Worm (Caenorhabditis elegans) whole organism, L1 larva: ENCODE data around the gene rpt-1.

Experiments used
- C04F5.9 ChIP-seq: sonication (generic microtip); optimal IDR thresholded peaks from 2 replicates; lab custom pipeline; 2016; ENCODE audit warnings: missing genetic modification characterization, missing compliant biosample characterization
- C16A3.4 ChIP-seq: fragments of 150-350 bp; optimal IDR thresholded peaks from 2 replicates; lab custom pipeline; 2014; ENCODE audit warnings: missing biosample characterization, missing genetic modification characterization
- C34B4.2 ChIP-seq: sonication (generic microtip); optimal IDR thresholded peaks from 2 replicates; lab custom pipeline; 2017; ENCODE audit warnings: mild to moderate bottlenecking, missing genetic modification characterization, missing compliant biosample characterization
- Y116A8C.19 ChIP-seq: sonication (generic microtip); optimal IDR thresholded peaks from 2 replicates; lab custom pipeline; 2016; ENCODE audit warnings: missing compliant biosample characterization, missing genetic modification characterization, borderline replicate concordance
- alr-1 ChIP-seq: fragments of 200-800 bp; sonication (Bioruptor generic); optimal IDR thresholded peaks from 2 replicates; lab custom pipeline; 2018; ENCODE audit warnings: borderline replicate concordance, mild to moderate bottlenecking, missing genetic modification characterization, missing compliant biosample characterization
- ama-1 ChIP-seq: fragments of 150-350 bp; optimal IDR thresholded peaks from 2 replicates; lab custom pipeline; 2014
- blmp-1 ChIP-seq: fragments of 150-350 bp; optimal IDR thresholded peaks from 2 replicates; lab custom pipeline; 2014; ENCODE audit warnings: missing biosample characterization, missing genetic modification characterization
- ceh-63 ChIP-seq: fragments of 200-800 bp; sonication (Bioruptor generic); optimal IDR thresholded peaks from 2 replicates; lab custom pipeline; 2018; ENCODE audit warnings: mild to moderate bottlenecking, missing genetic modification characterization, missing compliant biosample characterization
- ceh-8 ChIP-seq: fragments of 200-800 bp; sonication (Bioruptor generic); optimal IDR thresholded peaks from 2 replicates; lab custom pipeline; 2018; ENCODE audit warnings: mild to moderate bottlenecking, missing genetic modification characterization, moderate library complexity, missing compliant biosample characterization
- ceh-82 ChIP-seq, 3 experiments: fragments of 150-350 bp in 1 of 3; sonication (generic microtip) in 2 of 3; optimal IDR thresholded peaks; 2 replicates each; lab custom pipeline; 2014 to 2017; ENCODE audit warnings: missing biosample characterization in 3 of 3, missing genetic modification characterization in 3 of 3
- dpl-1 ChIP-seq, 3 experiments: fragments of 150-350 bp in 2 of 3; sonication (generic microtip) in 1 of 3; optimal IDR thresholded peaks; 2 replicates each; lab custom pipeline; 2014 to 2017; ENCODE audit warnings: missing biosample characterization in 3 of 3, missing genetic modification characterization in 3 of 3, missing genetic modification reagents in 3 of 3
- dsc-1 ChIP-seq: sonication (generic microtip); optimal IDR thresholded peaks from 2 replicates; lab custom pipeline; 2016; ENCODE audit warnings: mild to moderate bottlenecking, missing genetic modification characterization, missing compliant biosample characterization
- efl-1 ChIP-seq, 4 experiments: fragments of 150-350 bp; optimal IDR thresholded peaks in 3 of 4; peaks in 1 of 4; 1 replicate in 1 of 4; 2 replicates in 3 of 4; lab custom pipeline; 2014; ENCODE audit warnings: missing biosample characterization in 2 of 4, missing genetic modification characterization in 2 of 4, missing genetic modification reagents in 2 of 4
- egl-13 ChIP-seq: sonication (generic microtip); optimal IDR thresholded peaks from 2 replicates; lab custom pipeline; 2016; ENCODE audit warnings: missing genotype, missing genetic modification reagents, missing genetic modification characterization, missing compliant biosample characterization
- egl-27 ChIP-seq, 2 experiments: fragments of 150-350 bp in 1 of 2; sonication (generic microtip); optimal IDR thresholded peaks; 3 replicates each; lab custom pipeline; 2017 to 2018; ENCODE audit warnings: missing biosample characterization in 2 of 2, missing genetic modification characterization in 2 of 2, missing genetic modification reagents in 2 of 2
- elt-3 ChIP-seq, 6 experiments: fragments of 150-350 bp in 1 of 6; sonication (generic microtip); optimal IDR thresholded peaks; 2 replicates each; lab custom pipeline; 2017 to 2018; ENCODE audit warnings: missing biosample characterization in 6 of 6, missing genetic modification characterization in 6 of 6, inconsistent platforms in 1 of 6
- fkh-10 ChIP-seq: sonication (generic microtip); optimal IDR thresholded peaks from 2 replicates; lab custom pipeline; 2017; ENCODE audit warnings: missing biosample characterization, missing genetic modification reagents, missing genetic modification characterization
- fkh-8 ChIP-seq: sonication (generic microtip); optimal IDR thresholded peaks from 2 replicates; lab custom pipeline; 2016; ENCODE audit warnings: mild to moderate bottlenecking, missing genetic modification characterization, missing compliant biosample characterization
- hpl-2 ChIP-seq: fragments of 150-350 bp; optimal IDR thresholded peaks from 2 replicates; lab custom pipeline; 2014; ENCODE audit warnings: missing biosample characterization, missing genetic modification reagents, missing genetic modification characterization
- irx-1 ChIP-seq: sonication (generic microtip); optimal IDR thresholded peaks from 2 replicates; lab custom pipeline; 2016; ENCODE audit warnings: missing genetic modification characterization, missing compliant biosample characterization
- isw-1 ChIP-seq: fragments of 200-800 bp; sonication (Bioruptor generic); IDR thresholded peaks from 2 replicates; pipeline ENCODE4 v1.3.6; 2022; ENCODE audit warnings: missing genetic modification characterization, missing compliant biosample characterization
- lin-13 ChIP-seq: fragments of 150-350 bp; optimal IDR thresholded peaks from 2 replicates; lab custom pipeline; 2014; ENCODE audit warnings: missing biosample characterization, missing genetic modification reagents, missing genetic modification characterization
- lin-14 ChIP-seq: fragments of 200-800 bp; sonication (Bioruptor generic); optimal IDR thresholded peaks from 2 replicates; lab custom pipeline; 2018; ENCODE audit warnings: mild to moderate bottlenecking, missing genetic modification characterization, moderate library complexity, missing compliant biosample characterization
- lin-15B ChIP-seq: fragments of 150-350 bp; sonication (generic microtip); optimal IDR thresholded peaks from 3 replicates; lab custom pipeline; 2014; ENCODE audit warnings: missing biosample characterization, missing genetic modification characterization
- lin-35 ChIP-seq, 2 experiments: fragments of 150-350 bp; optimal IDR thresholded peaks; 2 replicates each; lab custom pipeline; 2014; ENCODE audit warnings: missing biosample characterization in 2 of 2, missing genetic modification characterization in 2 of 2, missing genetic modification reagents in 2 of 2
- lsy-2 ChIP-seq, 2 experiments: fragments of 150-350 bp; optimal IDR thresholded peaks; 2 replicates each; lab custom pipeline; 2014; ENCODE audit warnings: missing biosample characterization in 2 of 2, missing genetic modification characterization in 2 of 2
- mdl-1 ChIP-seq, 2 experiments: fragments of 150-350 bp; optimal IDR thresholded peaks; 2 replicates each; lab custom pipeline; 2014 to 2017; ENCODE audit warnings: missing biosample characterization in 2 of 2, missing genetic modification characterization in 2 of 2, inconsistent platforms in 1 of 2
- mep-1 ChIP-seq: fragments of 150-350 bp; optimal IDR thresholded peaks from 2 replicates; lab custom pipeline; 2014; ENCODE audit warnings: missing biosample characterization, missing genetic modification characterization
- nhr-19 ChIP-seq: fragments of 200-800 bp; sonication (Bioruptor generic); conservative IDR thresholded peaks from 2 replicates; pipeline ENCODE4 v1.3.6; 2022; ENCODE audit warnings: missing genetic modification characterization, missing compliant biosample characterization
- nhr-20 ChIP-seq: sonication (generic microtip); optimal IDR thresholded peaks from 2 replicates; lab custom pipeline; 2016; ENCODE audit warnings: mild to moderate bottlenecking, missing genetic modification characterization, missing compliant biosample characterization
- nhr-47 ChIP-seq: sonication (generic microtip); optimal IDR thresholded peaks from 2 replicates; lab custom pipeline; 2016; ENCODE audit warnings: mild to moderate bottlenecking, missing genetic modification characterization, moderate library complexity, missing compliant biosample characterization
- nhr-71 ChIP-seq: sonication (generic microtip); optimal IDR thresholded peaks from 2 replicates; lab custom pipeline; 2016; ENCODE audit warnings: mild to moderate bottlenecking, missing genetic modification characterization, moderate library complexity, missing compliant biosample characterization
- nhr-76 ChIP-seq: sonication (generic microtip); optimal IDR thresholded peaks from 2 replicates; lab custom pipeline; 2017; ENCODE audit warnings: missing biosample characterization, missing genetic modification characterization
- nhr-77 ChIP-seq: fragments of 150-350 bp; optimal IDR thresholded peaks from 2 replicates; lab custom pipeline; 2014; ENCODE audit warnings: missing biosample characterization, missing genetic modification characterization
- pax-3 ChIP-seq: fragments of 200-800 bp; sonication (Bioruptor generic); optimal IDR thresholded peaks from 2 replicates; lab custom pipeline; 2018; ENCODE audit warnings: mild to moderate bottlenecking, missing genetic modification characterization, moderate library complexity, missing compliant biosample characterization
- pqm-1 ChIP-seq: sonication (generic microtip); optimal IDR thresholded peaks from 3 replicates; lab custom pipeline; 2017; ENCODE audit warnings: missing biosample characterization, missing genetic modification characterization
- rnt-1 ChIP-seq: sonication (generic microtip); optimal IDR thresholded peaks from 2 replicates; lab custom pipeline; 2016; ENCODE audit warnings: mild to moderate bottlenecking, missing genetic modification characterization, moderate library complexity, missing compliant biosample characterization
- snpc-4 ChIP-seq: fragments of 150-350 bp; optimal IDR thresholded peaks from 2 replicates; lab custom pipeline; 2014; ENCODE audit warnings: missing biosample characterization, missing genetic modification characterization
- snu-23 ChIP-seq: sonication (generic microtip); optimal IDR thresholded peaks from 2 replicates; lab custom pipeline; 2016; ENCODE audit warnings: missing genetic modification characterization, missing compliant biosample characterization
- swsn-7 ChIP-seq: sonication (generic microtip); optimal IDR thresholded peaks from 2 replicates; lab custom pipeline; 2016; ENCODE audit warnings: missing genetic modification characterization, missing compliant biosample characterization
- tbx-2 ChIP-seq: sonication (generic microtip); optimal IDR thresholded peaks from 2 replicates; lab custom pipeline; 2016; ENCODE audit warnings: missing genetic modification characterization, missing compliant biosample characterization
- unc-30 ChIP-seq: sonication (generic microtip); optimal IDR thresholded peaks from 2 replicates; lab custom pipeline; 2017; ENCODE audit warnings: missing biosample characterization, missing genetic modification characterization
- unc-86 ChIP-seq: sonication (generic microtip); optimal IDR thresholded peaks from 2 replicates; lab custom pipeline; 2016; ENCODE audit warnings: missing genetic modification characterization, missing compliant biosample characterization
- vab-15 ChIP-seq: sonication (generic microtip); optimal IDR thresholded peaks from 2 replicates; lab custom pipeline; 2017; ENCODE audit warnings: missing genotype, mild to moderate bottlenecking, missing genetic modification characterization, missing compliant biosample characterization
- xbp-1 ChIP-seq: sonication (generic microtip); optimal IDR thresholded peaks from 2 replicates; lab custom pipeline; 2016; ENCODE audit warnings: missing genetic modification characterization, missing compliant biosample characterization
- zip-4 ChIP-seq: fragments of 200-800 bp; sonication (Bioruptor generic); optimal IDR thresholded peaks from 2 replicates; lab custom pipeline; 2018; ENCODE audit warnings: mild to moderate bottlenecking, missing genetic modification characterization, moderate library complexity, missing compliant biosample characterization
- ztf-11 ChIP-seq, 2 experiments: sonication (generic microtip); optimal IDR thresholded peaks; 2 replicates each; lab custom pipeline; 2016 to 2017; ENCODE audit warnings: missing genetic modification characterization in 2 of 2, missing biosample characterization in 1 of 2, missing compliant biosample characterization in 1 of 2
- ztf-4 ChIP-seq: fragments of 150-350 bp; optimal IDR thresholded peaks from 2 replicates; lab custom pipeline; 2014; ENCODE audit warnings: missing biosample characterization, missing genetic modification characterization

The rpt-1 gene

DNA sequence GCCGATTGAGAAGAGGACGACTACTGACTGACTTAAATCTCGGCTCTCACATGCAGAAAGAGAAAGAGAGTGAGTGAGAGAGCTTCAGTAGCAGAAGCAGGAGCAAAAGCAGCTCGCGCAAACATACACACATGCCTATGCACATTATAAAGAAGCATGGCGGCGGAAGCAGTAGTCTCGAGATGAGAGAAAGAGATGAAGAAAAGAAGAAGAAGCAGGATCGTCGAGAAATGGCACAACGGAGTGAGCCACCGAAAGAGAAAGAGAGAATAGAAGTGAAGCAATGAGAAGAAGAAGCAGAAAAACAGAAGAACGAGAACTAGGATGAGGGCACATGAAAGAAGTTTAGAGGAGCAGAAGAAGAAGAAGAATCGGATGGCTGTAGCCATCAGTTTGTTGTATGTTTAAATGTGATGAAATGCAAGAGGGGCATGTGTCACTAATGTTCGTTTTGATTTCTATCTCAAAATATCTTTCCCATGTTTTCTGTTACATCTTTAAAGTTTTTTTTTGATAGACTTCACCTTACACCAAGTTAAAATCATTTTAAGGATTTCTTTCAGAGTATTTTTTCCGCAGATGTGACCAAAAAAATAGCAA is 44.8 kb upstream of the rpt-1 start:
- TF ChIP-seq lin-15B (tag; lab: Kevin White, UChicago) (no peak), mdl-1 (tag; optimal IDR thresholded peaks at IDR 0.05; lab: Kevin White, UChicago) (peak in 1 of 2 experiments; percentile 29), nhr-20 (tag; lab: Kevin White, UChicago) (peak; percentile 22), mep-1 (peak; percentile 71), nhr-19 (GFP tag; lab: Robert Waterston, UW) (0 out of 2 replicates have a peak, but pooled peaks have one; percentile 12), egl-27 (tag; optimal IDR thresholded peaks at IDR 0.05; lab: Kevin White, UChicago) (no peak), snpc-4 (tag; lab: Kevin White, UChicago) (peak; percentile 17), elt-3 (tag; optimal IDR thresholded peaks at IDR 0.05; lab: Kevin White, UChicago) (no peak), pax-3 (tag; lab: Kevin White, UChicago) (peak; percentile 41), vab-15 (tag; lab: Kevin White, UChicago) (no peak), rnt-1 (no peak), blmp-1 (tag; lab: Kevin White, UChicago) (no peak), isw-1 (peak; percentile 25), snu-23 (peak; percentile 40), lin-35 (GFP tag; optimal IDR thresholded peaks at IDR 0.05; lab: Kevin White, UChicago) (peak in 1 of 2 experiments; percentile 40), C34B4.2 (no peak), unc-30 (tag; lab: Kevin White, UChicago) (no peak), dsc-1 (tag; lab: Kevin White, UChicago) (peak; percentile 49), ama-1 (lab: Kevin White, UChicago) (no peak), swsn-7 (tag; lab: Kevin White, UChicago) (peak; percentile 47), unc-86 (tag; lab: Kevin White, UChicago) (peak; percentile 38), Y116A8C.19 (tag; lab: Kevin White, UChicago) (no peak), pqm-1 (tag; lab: Kevin White, UChicago) (no peak), xbp-1 (tag; lab: Kevin White, UChicago) (no peak), ceh-8 (no peak), C04F5.9 (tag; lab: Kevin White, UChicago) (no peak), lsy-2 (tag; optimal IDR thresholded peaks at IDR 0.05; lab: Kevin White, UChicago) (peak in 1 of 2 experiments; percentile 44), irx-1 (tag; lab: Kevin White, UChicago) (peak; percentile 4), dpl-1 (GFP tag; optimal IDR thresholded peaks at IDR 0.05; lab: Kevin White, UChicago) (peak in 1 of 3 experiments; percentile 23), nhr-76 (no peak), ztf-4 (tag; lab: Kevin White, UChicago) (no peak), zip-4 (GFP tag; lab: Kevin White, UChicago) (no peak), lin-13 (GFP tag; lab: Kevin White, UChicago) (no peak), ceh-63 (GFP tag; lab: Kevin White, UChicago) (no peak), ceh-82 (tag; optimal IDR thresholded peaks at IDR 0.05; lab: Kevin White, UChicago) (peak; percentile 5 to 67 (median 25)), alr-1 (tag; lab: Kevin White, UChicago) (no peak), fkh-10 (peak; percentile 93), nhr-77 (tag; lab: Kevin White, UChicago) (no peak), hpl-2 (GFP tag; lab: Kevin White, UChicago) (no peak), ztf-11 (tag; optimal IDR thresholded peaks at IDR 0.05; lab: Kevin White, UChicago) (no peak), lin-14 (GFP tag; lab: Kevin White, UChicago) (peak; percentile 92), tbx-2 (tag; lab: Kevin White, UChicago) (peak; percentile 52), nhr-71 (tag; lab: Kevin White, UChicago) (peak; percentile 70), C16A3.4 (tag; lab: Kevin White, UChicago) (peak; percentile 29), nhr-47 (tag; lab: Kevin White, UChicago) (peak; percentile 46), efl-1 (optimal IDR thresholded peaks at IDR 0.05; lab: Kevin White, UChicago) (peak; percentile 15 to 38), efl-1 (GFP tag; optimal IDR thresholded peaks at IDR 0.05 in 1 of 2; lab: Kevin White, UChicago) (no peak), egl-13 (tag; lab: Kevin White, UChicago) (peak; percentile 50), fkh-8 (tag; lab: Kevin White, UChicago) (peak; percentile 87)
- TF ChIP-seq, all 84 proteins: peak for 25
